Worm (Caenorhabditis elegans): ENCODE data around the gene col-161.

ce11 chrV:13304663-13305188 is 13.1 kb downstream of the col-161 start, which contains the start of gene C26E1.2:
- no peak for TF ChIP-seq unc-62 (GFP tag; optimal IDR thresholded peaks at IDR 0.05)
- no peak for TF ChIP-seq egl-27 (tag; optimal IDR thresholded peaks at IDR 0.05)
- TF ChIP-seq nhr-25 (tag; optimal IDR thresholded peaks at IDR 0.05): no peak
- no peak for TF ChIP-seq mdl-1 (tag; optimal IDR thresholded peaks at IDR 0.05)
